Worm (Caenorhabditis elegans): Measurements from ENCODE around the gene AH9.6.

Gene AH9.6

ce11 chrX:2266366-2266765 is 1.6 kb downstream of the AH9.6 start:
- TF ChIP-seq dao-5 (tag; optimal IDR thresholded peaks at IDR 0.05): no peak
- no peak for TF ChIP-seq W03F9.2 (tag; optimal IDR thresholded peaks at IDR 0.05)
- TF ChIP-seq him-1 (tag; optimal IDR thresholded peaks at IDR 0.05): no peak

DNA sequence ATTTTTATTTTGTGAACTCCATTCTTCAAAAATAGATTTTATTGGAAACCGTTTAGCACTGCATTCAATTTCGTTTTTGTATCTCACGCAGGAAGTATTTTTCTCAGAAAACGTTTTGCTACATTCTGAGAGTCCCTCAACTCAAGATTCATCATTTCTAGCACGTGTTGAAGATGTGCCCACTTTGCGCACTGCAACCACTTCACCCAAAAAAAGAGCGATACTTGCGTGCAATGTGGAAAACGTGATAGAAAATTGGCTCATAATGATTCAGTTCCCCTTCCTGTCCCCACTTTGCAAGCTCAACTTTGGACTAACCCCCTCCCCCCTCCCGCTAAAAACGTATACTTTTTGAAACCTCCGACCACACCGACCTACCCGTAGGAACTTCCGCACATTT is 2.9 kb downstream of the AH9.6 start:
- no peak for TF ChIP-seq dao-5 (tag; optimal IDR thresholded peaks at IDR 0.05)
- TF ChIP-seq W03F9.2 (tag; optimal IDR thresholded peaks at IDR 0.05): no peak
- TF ChIP-seq him-1 (tag; optimal IDR thresholded peaks at IDR 0.05): no peak

- TF ChIP-seq him-1 (tag; optimal IDR thresholded peaks at IDR 0.05): no peak
- TF ChIP-seq dao-5 (tag; optimal IDR thresholded peaks at IDR 0.05): no peak
Observed at ce11 chrX:2262420-2262819, 5.5 kb downstream of the AH9.6 start.

- TF ChIP-seq him-1 (tag; optimal IDR thresholded peaks at IDR 0.05) (no peak), W03F9.2 (tag; optimal IDR thresholded peaks at IDR 0.05) (no peak), dao-5 (tag; optimal IDR thresholded peaks at IDR 0.05) (no peak)
Observed at ce11 chrX:2261003-2261402, 6.9 kb downstream of the AH9.6 start, which contains the start of gene AH9.3. TSS of gene AH9.3 (minus strand) at chrX:2261103.

DNA sequence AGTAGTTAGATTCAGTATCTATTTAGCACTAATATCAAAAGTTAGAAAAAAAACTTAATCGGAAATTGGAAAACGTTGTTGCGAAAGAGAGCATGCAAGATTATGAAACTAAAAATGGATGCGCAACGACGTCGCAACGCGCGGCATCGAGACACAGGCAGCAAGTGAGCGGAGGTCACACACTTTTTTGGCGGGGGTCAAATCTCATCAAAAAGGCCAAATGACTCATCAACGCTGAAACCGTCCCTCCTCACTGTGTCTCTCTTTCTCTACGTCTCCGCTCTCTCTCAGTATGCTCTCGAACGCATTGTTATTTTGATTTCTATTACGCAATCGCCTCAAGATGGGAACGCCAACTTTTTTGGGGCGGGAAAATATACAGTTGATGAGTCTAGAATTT is 9.5 kb downstream of the AH9.6 start:
- TF ChIP-seq him-1 (tag; optimal IDR thresholded peaks at IDR 0.05): no peak
- TF ChIP-seq W03F9.2 (tag; optimal IDR thresholded peaks at IDR 0.05): no peak
- no peak for TF ChIP-seq dao-5 (tag; optimal IDR thresholded peaks at IDR 0.05)

DNA sequence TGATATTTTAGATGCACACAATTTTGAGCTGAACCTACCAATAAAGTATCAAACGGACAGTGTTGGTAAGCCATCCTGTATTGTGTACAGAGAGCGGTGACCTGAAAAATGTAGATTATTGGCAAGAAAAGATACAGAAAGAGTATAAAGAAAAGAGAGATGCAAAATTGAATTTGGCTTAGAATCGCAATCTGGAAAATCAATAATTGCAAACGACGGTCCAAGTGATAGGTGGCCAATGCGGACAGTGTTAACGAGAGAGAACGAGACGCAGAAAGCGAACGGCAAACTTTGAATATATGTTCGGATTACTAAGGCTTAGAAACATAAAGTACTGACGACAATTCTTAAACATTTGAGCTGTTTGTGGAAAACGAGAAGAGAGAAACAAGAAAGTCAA is 9.9 kb downstream of the AH9.6 start, which contains the start of gene crn-4:
crn-4 (minus strand) TSS at position 101 of the 400 bp plus-strand sequence.
- no peak for TF ChIP-seq him-1 (tag; optimal IDR thresholded peaks at IDR 0.05)
- no peak for TF ChIP-seq W03F9.2 (tag; optimal IDR thresholded peaks at IDR 0.05)
- no peak for TF ChIP-seq dao-5 (tag; optimal IDR thresholded peaks at IDR 0.05)

DNA sequence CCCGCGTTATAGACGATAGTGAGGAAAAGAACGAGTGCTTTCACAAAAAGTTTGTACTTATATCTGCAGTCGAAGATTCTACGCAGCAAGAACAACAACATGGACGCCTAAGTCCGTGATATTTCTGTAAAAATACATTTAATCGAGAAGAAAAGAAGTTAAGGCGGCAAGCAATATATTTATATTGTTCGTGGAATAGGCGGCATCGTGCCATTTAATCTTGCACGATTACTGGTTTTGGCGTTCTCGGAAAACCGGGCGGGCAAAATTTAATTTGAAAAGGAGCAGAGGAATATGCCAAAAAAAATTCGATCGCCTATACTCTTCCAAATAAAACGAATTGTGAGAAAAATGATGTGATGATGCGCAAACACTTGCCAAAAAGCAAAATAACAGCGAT is 21.0 kb downstream of the AH9.6 start, which contains the start of gene AH9.1:
AH9.1 (minus strand) TSS at position 101 of the 400 bp plus-strand sequence.
- TF ChIP-seq dao-5 (tag; optimal IDR thresholded peaks at IDR 0.05) (no peak), him-1 (tag; optimal IDR thresholded peaks at IDR 0.05) (no peak), W03F9.2 (tag; optimal IDR thresholded peaks at IDR 0.05) (no peak)

DNA sequence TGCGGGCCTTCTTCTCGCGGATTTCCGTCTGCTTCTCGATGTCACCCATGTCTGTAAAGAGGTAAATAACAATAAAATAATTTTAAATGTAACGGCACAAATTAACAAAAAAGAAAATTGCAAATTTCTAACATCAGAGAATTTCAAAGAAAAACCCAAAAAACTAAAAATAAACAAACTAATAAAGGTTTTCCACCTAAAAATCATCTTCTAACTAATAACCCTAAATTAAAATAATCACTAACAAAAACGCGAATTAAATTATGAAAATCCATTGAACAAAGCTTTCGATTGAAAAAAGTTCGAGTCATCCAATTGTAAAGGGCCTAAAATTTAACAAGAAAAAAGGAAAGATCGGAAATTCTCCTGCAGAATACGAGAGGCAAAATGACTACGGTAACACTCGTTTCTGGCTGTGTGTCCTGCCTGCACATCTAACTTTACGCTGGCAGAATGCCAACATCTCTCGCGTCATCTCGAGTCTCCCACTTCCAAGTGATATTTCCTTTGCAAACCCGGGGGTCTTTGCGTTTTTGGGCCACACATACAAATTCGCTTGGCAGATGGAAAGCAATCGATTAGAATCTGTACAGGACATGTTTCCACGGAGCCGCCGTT is 25.3 kb downstream of the AH9.6 start, which contains the start of gene rpl-11.2:
rpl-11.2 (minus strand) TSS at position 51 of the 618 bp plus-strand sequence.
- TF ChIP-seq him-1 (tag; optimal IDR thresholded peaks at IDR 0.05): peak; percentile 87
- peak; percentile 90 for TF ChIP-seq W03F9.2 (tag; optimal IDR thresholded peaks at IDR 0.05)
- TF ChIP-seq dao-5 (tag; optimal IDR thresholded peaks at IDR 0.05): no peak

DNA sequence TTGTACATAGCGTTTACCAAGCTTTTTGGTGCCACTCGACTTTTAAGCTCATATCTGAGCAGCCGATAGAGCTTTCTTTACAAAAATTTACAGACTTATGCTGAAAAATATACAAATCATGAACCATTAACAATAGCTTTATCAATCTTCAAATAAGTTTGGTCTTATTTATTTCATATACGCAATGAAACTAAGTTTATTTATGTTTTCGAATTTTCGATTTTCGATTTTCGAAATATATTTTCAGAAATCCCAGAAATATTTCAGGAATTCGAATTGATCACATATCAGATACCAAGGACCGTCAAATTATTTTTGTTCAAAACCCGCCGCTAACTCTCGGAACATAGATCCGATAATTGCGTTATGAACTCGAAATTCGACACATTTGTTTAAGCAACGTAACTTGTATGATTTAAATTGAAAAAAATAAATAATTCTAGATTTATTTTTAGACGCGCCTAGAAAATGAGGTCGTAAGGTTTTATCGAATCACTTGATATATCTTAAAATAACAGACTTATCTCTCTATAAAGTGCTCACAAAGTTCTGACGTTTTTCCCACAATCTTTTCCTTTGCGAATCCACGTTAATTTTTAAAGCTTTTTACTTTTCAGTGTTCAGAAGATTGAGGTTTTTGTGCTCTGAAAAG is 26.7 kb downstream of the AH9.6 start:
- TF ChIP-seq dao-5 (tag; optimal IDR thresholded peaks at IDR 0.05) (no peak), him-1 (tag; optimal IDR thresholded peaks at IDR 0.05) (no peak), W03F9.2 (tag; optimal IDR thresholded peaks at IDR 0.05) (no peak)

DNA sequence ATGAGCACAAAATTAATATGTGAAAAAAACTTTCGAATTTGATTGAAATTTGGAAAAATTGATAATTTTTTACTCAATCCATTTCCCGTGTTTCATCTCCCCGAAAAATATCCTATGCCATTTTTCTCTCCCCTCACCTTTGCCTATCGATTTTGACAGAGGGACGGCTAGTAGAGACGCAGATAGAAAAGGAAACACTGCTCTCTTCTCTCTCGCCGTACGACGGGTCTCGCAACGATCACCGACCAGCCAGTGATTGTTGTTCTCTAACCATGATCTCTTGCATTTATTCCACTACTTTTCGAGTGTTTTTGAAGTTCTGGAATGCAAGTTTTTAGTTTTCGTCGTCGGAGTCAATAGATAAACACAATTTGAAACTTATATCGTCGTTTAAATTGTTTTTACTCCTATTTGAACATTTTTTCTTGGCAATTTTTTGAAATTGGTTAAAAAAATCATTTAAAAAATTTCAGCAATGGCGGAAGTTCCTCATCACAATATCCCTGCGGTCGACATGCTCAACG is 30.4 kb downstream of the AH9.6 start, which contains the start of gene vha-15:
vha-15 (plus strand) TSS at position 474 of the 524 bp plus-strand sequence.
- TF ChIP-seq dao-5 (tag; optimal IDR thresholded peaks at IDR 0.05) (no peak), W03F9.2 (tag; optimal IDR thresholded peaks at IDR 0.05) (peak; percentile 77), him-1 (tag; optimal IDR thresholded peaks at IDR 0.05) (peak; percentile 6)

DNA sequence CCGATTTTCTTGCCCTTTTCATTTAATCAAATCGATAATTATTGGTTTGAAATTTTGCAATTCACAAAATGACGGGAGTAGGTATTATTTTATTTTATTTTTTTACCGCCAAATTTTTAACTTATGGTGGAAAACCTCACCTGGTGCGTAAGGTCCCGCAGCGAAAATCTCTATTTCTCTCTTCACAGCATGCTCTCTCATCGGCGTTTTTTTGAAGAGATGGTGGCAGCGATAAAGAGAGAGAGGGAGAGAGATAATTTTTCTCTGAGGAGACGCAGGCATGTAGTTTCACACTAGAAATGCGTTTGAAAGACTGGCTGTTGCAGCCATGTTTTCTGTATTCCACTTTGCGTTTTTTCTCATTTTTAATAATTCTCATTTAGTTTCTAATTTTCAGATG is 34.0 kb downstream of the AH9.6 start, which contains the start of gene T14F9.2:
T14F9.2 (plus strand) TSS at position 396 of the 400 bp plus-strand sequence.
- TF ChIP-seq him-1 (tag; optimal IDR thresholded peaks at IDR 0.05): no peak
- TF ChIP-seq dao-5 (tag; optimal IDR thresholded peaks at IDR 0.05): no peak
- TF ChIP-seq W03F9.2 (tag; optimal IDR thresholded peaks at IDR 0.05): no peak

DNA sequence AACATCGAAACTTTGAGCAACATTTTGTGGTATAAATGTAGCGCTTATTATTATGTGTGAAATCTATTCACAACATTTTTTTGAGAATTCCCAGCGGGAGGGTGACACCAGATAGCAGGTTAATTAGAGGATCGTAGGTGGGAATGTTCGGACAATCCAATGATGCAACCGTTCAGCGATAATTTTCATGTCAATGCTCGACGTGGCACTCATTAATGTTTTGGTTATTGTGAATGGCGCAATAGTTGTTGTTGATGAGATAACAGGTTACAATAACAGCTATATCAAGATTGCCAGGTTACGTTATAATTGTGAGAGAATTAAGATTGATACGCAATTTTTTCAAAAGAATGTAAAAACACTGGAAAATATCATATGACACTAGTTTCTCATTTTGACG is 36.6 kb downstream of the AH9.6 start:
- TF ChIP-seq W03F9.2 (tag; optimal IDR thresholded peaks at IDR 0.05) (no peak), him-1 (tag; optimal IDR thresholded peaks at IDR 0.05) (no peak)

DNA sequence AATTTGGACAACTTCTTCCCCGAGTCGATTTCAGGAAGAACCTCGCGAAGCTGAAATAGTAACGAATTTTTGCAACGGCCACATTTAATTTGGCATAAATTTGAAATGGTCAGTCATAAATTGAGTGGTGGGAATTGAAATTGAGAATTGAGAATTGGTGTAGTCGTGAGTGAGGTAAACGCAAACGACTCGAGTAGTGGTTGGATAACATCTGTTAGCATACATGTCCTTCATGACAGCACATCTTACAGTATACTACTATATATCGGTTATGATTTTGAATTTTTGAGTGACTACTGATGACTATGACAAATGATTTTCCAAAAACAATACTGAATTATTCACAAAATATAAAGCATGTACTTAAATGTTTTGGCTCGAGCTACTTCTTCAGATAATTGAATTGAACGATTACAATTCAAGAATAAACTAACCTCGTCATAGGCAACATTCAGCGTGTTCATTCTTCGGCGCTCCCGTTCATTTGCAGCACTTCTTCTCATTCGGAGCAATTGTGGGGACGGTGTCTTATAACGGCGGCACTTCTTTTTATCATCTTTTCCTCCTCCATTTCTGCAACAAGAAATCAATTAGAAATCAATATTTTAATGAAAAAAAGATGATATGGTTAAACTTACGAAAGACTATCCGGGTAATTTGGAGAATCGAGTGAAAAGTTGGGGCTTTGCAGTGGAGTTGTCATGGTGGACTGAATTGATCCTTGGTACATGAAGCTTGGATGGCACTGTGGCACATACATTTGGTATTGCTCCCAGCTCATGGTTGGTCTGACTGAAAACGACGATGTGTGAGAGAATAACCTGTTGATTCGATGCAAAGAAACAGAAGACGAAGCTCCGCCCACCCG is 38.4 kb downstream of the AH9.6 start, which contains the start of gene lin-32:
lin-32 (minus strand) TSS at position 818 of the 868 bp plus-strand sequence.
- TF ChIP-seq dao-5 (tag; optimal IDR thresholded peaks at IDR 0.05): no peak
- no peak for TF ChIP-seq him-1 (tag; optimal IDR thresholded peaks at IDR 0.05)
- TF ChIP-seq W03F9.2 (tag; optimal IDR thresholded peaks at IDR 0.05): no peak
